Worm (Caenorhabditis elegans) whole organism, L3 larva: ENCODE data around the gene srd-17.

Experiments
- ama-1 ChIP-seq: fragments of 150-350 bp; optimal IDR thresholded peaks from 2 replicates; lab custom pipeline; 2018
- egl-27 ChIP-seq: sonication (generic microtip); optimal IDR thresholded peaks from 4 replicates; lab custom pipeline; 2017; ENCODE audit warnings: missing biosample characterization, missing genetic modification reagents, missing genetic modification characterization
- elt-1 ChIP-seq: fragments of 150-350 bp; optimal IDR thresholded peaks from 2 replicates; lab custom pipeline; 2014; ENCODE audit warnings: missing biosample characterization, missing genetic modification characterization
- fos-1 ChIP-seq: fragments of 150-350 bp; optimal IDR thresholded peaks from 2 replicates; lab custom pipeline; 2014; ENCODE audit warnings: missing biosample characterization, missing genetic modification characterization
- lin-39 ChIP-seq: fragments of 150-350 bp; optimal IDR thresholded peaks from 2 replicates; lab custom pipeline; 2018; ENCODE audit warnings: missing biosample characterization, missing genetic modification reagents, missing genetic modification characterization
- nhr-25 ChIP-seq: sonication (generic microtip); optimal IDR thresholded peaks from 2 replicates; lab custom pipeline; 2017; ENCODE audit warnings: missing biosample characterization, missing genetic modification characterization
- nhr-28 ChIP-seq: fragments of 150-350 bp; optimal IDR thresholded peaks from 2 replicates; lab custom pipeline; 2014; ENCODE audit warnings: missing biosample characterization, missing genetic modification characterization
- nhr-76 ChIP-seq: fragments of 150-350 bp; sonication (generic microtip); optimal IDR thresholded peaks from 5 replicates; lab custom pipeline; 2014; ENCODE audit warnings: missing biosample characterization, missing genetic modification characterization
- pha-4 ChIP-seq: fragments of 150-350 bp; optimal IDR thresholded peaks from 2 replicates; lab custom pipeline; 2014; ENCODE audit warnings: missing biosample characterization, missing genetic modification reagents, missing genetic modification characterization
- sea-2 ChIP-seq: fragments of 150-350 bp; sonication (generic microtip); optimal IDR thresholded peaks from 4 replicates; lab custom pipeline; 2014; ENCODE audit warnings: missing biosample characterization, missing genetic modification reagents, missing genetic modification characterization
- ztf-11 ChIP-seq: fragments of 150-350 bp; optimal IDR thresholded peaks from 2 replicates; lab custom pipeline; 2014; ENCODE audit warnings: missing biosample characterization, missing genetic modification characterization

- TF ChIP-seq pha-4 (tag; lab: Kevin White, UChicago) (no peak), nhr-76 (tag; lab: Kevin White, UChicago) (no peak), lin-39 (tag; lab: Kevin White, UChicago) (no peak), sea-2 (GFP tag; lab: Kevin White, UChicago) (no peak), nhr-25 (no peak), egl-27 (no peak), elt-1 (tag; lab: Kevin White, UChicago) (no peak), fos-1 (tag; lab: Kevin White, UChicago) (no peak), ztf-11 (tag; lab: Kevin White, UChicago) (no peak), ama-1 (lab: Kevin White, UChicago) (no peak), nhr-28 (no peak)
Observed at ce11 chrV:13417513-13417912, 15.0 kb downstream of the srd-17 start, which contains the start of gene F53F1.6.
